Fruit fly (Drosophila melanogaster) whole organism, embryonic: Measurements from ENCODE around the gene CG3434.
A peak's percentile ranks its signal among the peaks of the same experiment; 100 is the strongest.

ENCODE experiments used
- Ada2b ChIP-seq: fragments of 200-800 bp; sonication (Bioruptor generic); IDR thresholded peaks from 2 replicates; pipeline ENCODE4 v1.3.6; 2022; ENCODE audit warnings: missing biosample characterization, missing genetic modification characterization
- Atf3 ChIP-seq: fragments of 200-800 bp; sonication (Bioruptor generic); optimal IDR thresholded peaks from 3 replicates; lab custom pipeline; 2016; ENCODE audit warnings: missing biosample characterization, missing genetic modification characterization
- B-H1 ChIP-seq: fragments of 200-800 bp; sonication (Bioruptor generic); IDR thresholded peaks from 3 replicates; pipeline ENCODE4 v1.3.6; 2022; ENCODE audit warnings: missing biosample characterization, missing genetic modification characterization
- BtbVII ChIP-seq: fragments of 200-800 bp; sonication (Bioruptor generic); optimal IDR thresholded peaks from 3 replicates; lab custom pipeline; 2017; ENCODE audit warnings: missing biosample characterization, mild to moderate bottlenecking, missing genetic modification characterization
- CG10274 ChIP-seq: fragments of 200-800 bp; sonication (Bioruptor generic); optimal IDR thresholded peaks from 3 replicates; lab custom pipeline; 2017; ENCODE audit warnings: missing biosample characterization, mild to moderate bottlenecking, missing genetic modification characterization
- CG10366 ChIP-seq: fragments of 200-800 bp; sonication (Bioruptor generic); IDR thresholded peaks from 2 replicates; pipeline ENCODE4 v1.3.6; 2022; ENCODE audit warnings: missing biosample characterization, missing genetic modification characterization
- CG10654 ChIP-seq: fragments of 200-800 bp; sonication (Bioruptor generic); optimal IDR thresholded peaks from 2 replicates; lab custom pipeline; 2016; ENCODE audit warnings: missing biosample characterization, missing genetic modification characterization
- CG11695 ChIP-seq: fragments of 200-800 bp; sonication (Bioruptor generic); IDR thresholded peaks from 3 replicates; pipeline ENCODE4 v1.3.6; 2022; ENCODE audit warnings: missing biosample characterization, missing genetic modification characterization
- CG12155 ChIP-seq: fragments of 200-800 bp; sonication (Bioruptor generic); optimal IDR thresholded peaks from 3 replicates; lab custom pipeline; 2016; ENCODE audit warnings: missing biosample characterization, missing genetic modification characterization
- CG13424 ChIP-seq: fragments of 200-800 bp; sonication (Bioruptor generic); optimal IDR thresholded peaks from 2 replicates; lab custom pipeline; 2019; ENCODE audit warnings: missing biosample characterization, mild to moderate bottlenecking, missing genetic modification characterization, moderate library complexity
- CG15601 ChIP-seq: fragments of 200-800 bp; sonication (Bioruptor generic); optimal IDR thresholded peaks from 3 replicates; lab custom pipeline; 2019; ENCODE audit warnings: missing biosample characterization, mild to moderate bottlenecking, missing genetic modification characterization, moderate library complexity
- CG16779 ChIP-seq: fragments of 200-800 bp; sonication (Bioruptor generic); IDR thresholded peaks from 2 replicates; pipeline ENCODE4 v1.3.6; 2022; ENCODE audit warnings: missing biosample characterization, missing genetic modification characterization
- CG2678 ChIP-seq: fragments of 200-800 bp; sonication (Bioruptor generic); optimal IDR thresholded peaks from 3 replicates; lab custom pipeline; 2019; ENCODE audit warnings: missing biosample characterization, mild to moderate bottlenecking, missing genetic modification characterization, moderate library complexity
- CG2875 ChIP-seq: fragments of 200-800 bp; sonication (Bioruptor generic); optimal IDR thresholded peaks from 2 replicates; lab custom pipeline; 2017; ENCODE audit warnings: missing biosample characterization, mild to moderate bottlenecking, missing genetic modification characterization, missing genetic modification reagents
- CG31365 ChIP-seq: fragments of 200-800 bp; sonication (Bioruptor generic); optimal IDR thresholded peaks from 2 replicates; lab custom pipeline; 2018; ENCODE audit warnings: missing biosample characterization, mild to moderate bottlenecking, missing genetic modification characterization
- CG3163 ChIP-seq: fragments of 200-800 bp; sonication (Bioruptor generic); optimal IDR thresholded peaks from 3 replicates; lab custom pipeline; 2016; ENCODE audit warnings: missing biosample characterization, missing genetic modification characterization
- CG3407 ChIP-seq: fragments of 200-800 bp; sonication (Bioruptor generic); optimal IDR thresholded peaks from 2 replicates; lab custom pipeline; 2018; ENCODE audit warnings: missing biosample characterization, mild to moderate bottlenecking, missing genetic modification characterization
- CG34224 ChIP-seq: fragments of 200-800 bp; sonication (Bioruptor generic); IDR thresholded peaks from 3 replicates; pipeline ENCODE4 v1.3.6; 2022; ENCODE audit warnings: missing biosample characterization, missing genetic modification characterization; ENCODE audit not compliant: partially characterized antibody
- CG3726 ChIP-seq: fragments of 200-800 bp; sonication (Bioruptor generic); IDR thresholded peaks from 3 replicates; pipeline ENCODE4, ENCODE4 v1.3.6; 2022; ENCODE audit warnings: missing biosample characterization, missing genetic modification characterization
- CG6689 ChIP-seq: fragments of 200-800 bp; sonication (Bioruptor generic); IDR thresholded peaks from 2 replicates; pipeline ENCODE4 v1.3.6; 2022; ENCODE audit warnings: missing biosample characterization, missing genetic modification characterization
- CG6854 ChIP-seq: fragments of 200-800 bp; sonication (Bioruptor generic); optimal IDR thresholded peaks from 3 replicates; lab custom pipeline; 2017; ENCODE audit warnings: missing biosample characterization, mild to moderate bottlenecking, missing genetic modification characterization
- CG9727 ChIP-seq: fragments of 200-800 bp; sonication (Bioruptor generic); optimal IDR thresholded peaks from 3 replicates; lab custom pipeline; 2017; ENCODE audit warnings: missing biosample characterization, mild to moderate bottlenecking, missing genetic modification characterization
- CG9876 ChIP-seq: fragments of 200-800 bp; sonication (Bioruptor generic); optimal IDR thresholded peaks from 2 replicates; lab custom pipeline; 2016; ENCODE audit warnings: missing biosample characterization, missing genetic modification characterization
- CG9932 ChIP-seq: fragments of 200-800 bp; sonication (Bioruptor generic); IDR thresholded peaks from 2 replicates; pipeline ENCODE4 v1.3.6; 2022; ENCODE audit warnings: missing biosample characterization, missing genetic modification characterization
- Camta ChIP-seq: fragments of 200-800 bp; sonication (Bioruptor generic); optimal IDR thresholded peaks from 2 replicates; lab custom pipeline; 2016; ENCODE audit warnings: missing biosample characterization, missing genetic modification characterization
- Dfd ChIP-seq, 2 experiments: fragments of >200 bp; optimal IDR thresholded peaks; 2 replicates each; lab custom pipeline; 2017; ENCODE audit warnings: missing biosample characterization in 2 of 2, missing genetic modification characterization in 2 of 2
- HLH4C ChIP-seq: fragments of 200-800 bp; sonication (Bioruptor generic); IDR thresholded peaks from 3 replicates; pipeline ENCODE4 v1.3.6; 2022; ENCODE audit warnings: missing biosample characterization, missing genetic modification characterization; ENCODE audit not compliant: partially characterized antibody
- HLH54F ChIP-seq: fragments of 200-800 bp; sonication (Bioruptor generic); optimal IDR thresholded peaks from 3 replicates; lab custom pipeline; 2016; ENCODE audit warnings: missing biosample characterization, missing genetic modification characterization
- HmgZ ChIP-seq: fragments of 200-800 bp; sonication (Bioruptor generic); optimal IDR thresholded peaks from 2 replicates; lab custom pipeline; 2018; ENCODE audit warnings: missing biosample characterization, mild to moderate bottlenecking, missing genetic modification characterization
- Max ChIP-seq: fragments of 200-800 bp; sonication (Bioruptor generic); optimal IDR thresholded peaks from 2 replicates; lab custom pipeline; 2016; ENCODE audit warnings: missing biosample characterization, mild to moderate bottlenecking, missing genetic modification characterization
- Nf-YA ChIP-seq: fragments of 200-800 bp; sonication (Bioruptor generic); IDR thresholded peaks from 2 replicates; pipeline ENCODE4 v1.3.6; 2022; ENCODE audit warnings: missing biosample characterization, missing genetic modification characterization
- Nf-YC ChIP-seq: fragments of 200-800 bp; optimal IDR thresholded peaks from 3 replicates; lab custom pipeline; 2019; ENCODE audit warnings: missing biosample characterization, mild to moderate bottlenecking, missing genetic modification characterization, moderate library complexity
- Stat92E ChIP-seq, 3 experiments: fragments of >200 bp in 2 of 3; fragments of 200-800 bp in 1 of 3; sonication (Bioruptor generic) in 1 of 3; optimal IDR thresholded peaks; 2 replicates each; lab custom pipeline; 2017 to 2019; ENCODE audit warnings: missing biosample characterization in 3 of 3, missing genetic modification characterization in 3 of 3, mild to moderate bottlenecking in 1 of 3, moderate library complexity in 1 of 3
- Tbp ChIP-seq: fragments of >200 bp; optimal IDR thresholded peaks from 2 replicates; lab custom pipeline; 2018; ENCODE audit warnings: missing biosample characterization, missing genetic modification characterization
- Xbp1 ChIP-seq: fragments of 200-800 bp; sonication (Bioruptor generic); optimal IDR thresholded peaks from 3 replicates; lab custom pipeline; 2016; ENCODE audit warnings: missing biosample characterization, mild to moderate bottlenecking, missing genetic modification characterization
- YL-1 ChIP-seq: fragments of 200-800 bp; sonication (Bioruptor generic); optimal IDR thresholded peaks from 3 replicates; lab custom pipeline; 2017; ENCODE audit warnings: missing biosample characterization, mild to moderate bottlenecking, missing genetic modification characterization
- amos ChIP-seq: fragments of 200-800 bp; sonication (Bioruptor generic); IDR thresholded peaks from 2 replicates; pipeline ENCODE4 v1.3.6; 2022; ENCODE audit warnings: missing biosample characterization, missing genetic modification characterization; ENCODE audit not compliant: partially characterized antibody
- aop ChIP-seq: fragments of 200-800 bp; sonication (Bioruptor generic); IDR thresholded peaks from 2 replicates; pipeline ENCODE4 v1.3.6; 2022; ENCODE audit warnings: missing biosample characterization, missing genetic modification characterization
- br ChIP-seq: fragments of >200 bp; optimal IDR thresholded peaks from 2 replicates; lab custom pipeline; 2017
- ci ChIP-seq: fragments of 200-800 bp; sonication (Bioruptor generic); IDR thresholded peaks from 3 replicates; pipeline ENCODE4 v1.3.6; 2022; ENCODE audit warnings: missing biosample characterization, missing genetic modification characterization
- corto ChIP-seq: fragments of 200-800 bp; sonication (Bioruptor generic); optimal IDR thresholded peaks from 2 replicates; lab custom pipeline; 2016; ENCODE audit warnings: missing biosample characterization, mild to moderate bottlenecking, missing genetic modification characterization, moderate library complexity
- crol ChIP-seq: fragments of 200-800 bp; sonication (Bioruptor generic); IDR thresholded peaks from 2 replicates; pipeline ENCODE4 v1.3.6; 2022; ENCODE audit warnings: missing biosample characterization, missing genetic modification characterization
- cwo ChIP-seq: fragments of 200-800 bp; sonication (Bioruptor generic); optimal IDR thresholded peaks from 3 replicates; lab custom pipeline; 2017; ENCODE audit warnings: missing biosample characterization, missing genetic modification characterization, mild to moderate bottlenecking, moderate library complexity, missing genetic modification reagents
- en ChIP-seq: fragments of 200-800 bp; sonication (Bioruptor generic); optimal IDR thresholded peaks from 2 replicates; lab custom pipeline; 2016; ENCODE audit warnings: missing biosample characterization, missing genetic modification characterization
- eve ChIP-seq, 2 experiments: fragments of >200 bp; optimal IDR thresholded peaks; 2 replicates each; lab custom pipeline; 2017; ENCODE audit warnings: missing biosample characterization in 2 of 2, missing genetic modification characterization in 2 of 2
- ewg ChIP-seq: fragments of 200-800 bp; sonication (Bioruptor generic); optimal IDR thresholded peaks from 3 replicates; lab custom pipeline; 2017; ENCODE audit warnings: mild to moderate bottlenecking, missing biosample characterization, missing genetic modification reagents, missing genetic modification characterization
- fd64A ChIP-seq: fragments of 200-800 bp; sonication (Bioruptor generic); optimal IDR thresholded peaks from 3 replicates; lab custom pipeline; 2018; ENCODE audit warnings: missing biosample characterization, mild to moderate bottlenecking, missing genetic modification characterization
- lilli ChIP-seq: fragments of 200-800 bp; sonication (Bioruptor generic); optimal IDR thresholded peaks from 3 replicates; lab custom pipeline; 2016; ENCODE audit warnings: missing biosample characterization, missing genetic modification characterization
- lmd ChIP-seq: fragments of 200-800 bp; sonication (Bioruptor generic); IDR thresholded peaks from 2 replicates; pipeline ENCODE4 v1.3.6; 2022; ENCODE audit warnings: missing biosample characterization, missing genetic modification characterization
- pum ChIP-seq: fragments of 200-800 bp; sonication (Bioruptor generic); optimal IDR thresholded peaks from 2 replicates; lab custom pipeline; 2016; ENCODE audit warnings: missing biosample characterization, missing genetic modification characterization
- usp ChIP-seq: fragments of >200 bp; optimal IDR thresholded peaks from 2 replicates; lab custom pipeline; 2017; ENCODE audit warnings: missing biosample characterization, missing genetic modification characterization

CG3434 gene

dm6 chr3L:9441907-9442479 is 18.6 kb downstream of the CG3434 start, which contains the start of the genes Bet3 and Nf-YA (continued):
- TF ChIP-seq aop (GFP tag; lab: Robert Waterston, UW) (no peak), CG3163 (GFP tag; lab: Kevin White, UChicago) (peak; percentile 17), ci (GFP tag; lab: Robert Waterston, UW) (no peak; the same call in 1 of the 3 replicates), CG11695 (GFP tag; lab: Robert Waterston, UW) (no peak), Tbp (no peak), CG13424 (tag; lab: Kevin White, UChicago) (peak; percentile 55), Xbp1 (peak; percentile 78), CG2678 (tag; lab: Kevin White, UChicago) (peak; percentile 44), Stat92E (GFP tag; optimal IDR thresholded peaks at IDR 0.05; lab: Kevin White, UChicago) (no peak), Nf-YA (GFP tag; lab: Robert Waterston, UW) (no peak), Dfd (GFP tag; optimal IDR thresholded peaks at IDR 0.05; lab: Kevin White, UChicago) (no peak), crol (GFP tag; lab: Robert Waterston, UW) (no peak), en (GFP tag; lab: Kevin White, UChicago) (no peak), CG3726 (no peak), CG10366 (GFP tag; lab: Robert Waterston, UW) (peak; percentile 45), lilli (peak; percentile 70), cwo (GFP tag; lab: Kevin White, UChicago) (no peak), eve (GFP tag; optimal IDR thresholded peaks at IDR 0.05; lab: Kevin White, UChicago) (no peak), Nf-YC (tag; lab: Kevin White, UChicago) (peak; percentile 43), Atf3 (peak; percentile 24), CG16779 (no peak), HmgZ (tag; lab: Kevin White, UChicago) (peak; percentile 58), usp (GFP tag; lab: Kevin White, UChicago) (no peak), Ada2b (GFP tag; lab: Robert Waterston, UW) (peak; percentile 47; the same call in 1 of the 2 replicates), CG6689 (no peak), pum (peak; percentile 76), ewg (GFP tag; lab: Kevin White, UChicago) (peak; percentile 16), CG31365 (tag; lab: Kevin White, UChicago) (no peak), B-H1 (GFP tag; lab: Robert Waterston, UW) (no peak; the same call in 2 of the 3 replicates), lmd (GFP tag; lab: Robert Waterston, UW) (peak; percentile 54), fd64A (GFP tag; lab: Kevin White, UChicago) (no peak), br (lab: Kevin White, UChicago) (no peak), HLH54F (GFP tag; lab: Kevin White, UChicago) (peak; percentile 50), HLH4C (GFP tag; lab: Robert Waterston, UW) (peak; percentile 69), CG9876 (GFP tag; lab: Kevin White, UChicago) (peak; percentile 8), CG2875 (GFP tag; lab: Kevin White, UChicago) (no peak), CG34224 (GFP tag; lab: Robert Waterston, UW) (peak; percentile 83), CG6854 (GFP tag; lab: Kevin White, UChicago) (no peak), BtbVII (no peak), CG15601 (tag; lab: Kevin White, UChicago) (peak; percentile 10), CG3407 (GFP tag; lab: Kevin White, UChicago) (no peak), YL-1 (GFP tag; lab: Kevin White, UChicago) (peak; percentile 80), CG10654 (GFP tag; lab: Kevin White, UChicago) (peak; percentile 50), CG9727 (peak; percentile 41), corto (GFP tag; lab: Kevin White, UChicago) (no peak), CG10274 (GFP tag; lab: Kevin White, UChicago) (no peak), Max (GFP tag; lab: Kevin White, UChicago) (no peak), amos (peak; percentile 91), CG12155 (GFP tag; lab: Kevin White, UChicago) (peak; percentile 42), CG9932 (peak; percentile 86), Camta (GFP tag; lab: Kevin White, UChicago) (peak; percentile 53)
